Fruit fly (Drosophila melanogaster): ENCODE data around the gene CG14965.

- TF ChIP-seq CG8478 (optimal IDR thresholded peaks at IDR 0.05) (no peak), CTCF (optimal IDR thresholded peaks at IDR 0.05) (no peak)
These were observed 5.0 kb downstream of the CG14965 start, which contains the start of gene CG14957 for dm6 chr3L:3187263-3187662.
